Fruit fly (Drosophila melanogaster) Kc167 (cell line): ENCODE data around the gene Gba1a.

Source experiments
- Myc ChIP-seq: fragments of >200 bp; optimal IDR thresholded peaks from 2 replicates; lab custom pipeline; 2017; ENCODE audit warnings: missing external identifiers
- Sin3A ChIP-seq: fragments of >200 bp; optimal IDR thresholded peaks from 2 replicates; lab custom pipeline; 2018; ENCODE audit warnings: missing external identifiers
- h ChIP-seq: fragments of >200 bp; optimal IDR thresholded peaks from 3 replicates; lab custom pipeline; 2018; ENCODE audit warnings: missing external identifiers
- insv ChIP-seq: fragments of >200 bp; optimal IDR thresholded peaks from 3 replicates; lab custom pipeline; 2018; ENCODE audit warnings: missing external identifiers
- psq ChIP-seq: fragments of >200 bp; optimal IDR thresholded peaks from 2 replicates; lab custom pipeline; 2017; ENCODE audit warnings: missing external identifiers
- ttk ChIP-seq: sonication (Bioruptor generic); optimal IDR thresholded peaks from 2 replicates; lab custom pipeline; 2017; ENCODE audit warnings: missing external identifiers

DNA sequence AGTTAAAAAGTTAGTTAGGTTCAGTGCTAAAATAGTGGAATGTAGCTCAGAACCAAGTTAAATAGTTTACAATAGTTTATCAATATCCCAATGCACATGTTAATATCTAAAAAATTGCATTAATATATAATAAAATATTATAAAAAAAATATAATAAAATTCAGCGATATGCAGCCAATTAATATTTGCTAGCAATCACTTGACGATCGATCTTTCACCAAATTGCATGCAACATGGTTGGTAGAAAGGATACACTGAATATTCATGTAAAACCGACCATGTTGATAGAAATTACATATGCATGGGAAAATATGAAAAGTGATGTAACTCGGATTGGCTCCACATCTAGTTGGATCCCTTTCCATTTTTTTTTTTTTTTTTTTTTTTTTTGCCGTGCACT is 24.8 kb upstream of the Gba1a start:
- TF ChIP-seq Myc, result no peak
- no peak for TF ChIP-seq psq (lab: Kevin White, UChicago)
- TF ChIP-seq insv (lab: Kevin White, UChicago), result no peak
- TF ChIP-seq h, result no peak
- no peak for TF ChIP-seq Sin3A (lab: Kevin White, UChicago)
- no peak for TF ChIP-seq ttk (lab: Kevin White, UChicago)
